Worm (Caenorhabditis elegans): Measurements from ENCODE around the gene F54F7.10.

F54F7.10 gene

ce11 chrX:11913824-11914223, 50.4 kb downstream of the F54F7.10 start, which contains the start of gene Y62H9A.12:
TSS of gene Y62H9A.12 (plus strand) at chrX:11914124.
- TF ChIP-seq T26A8.4 (GFP tag; IDR thresholded peaks at IDR 0.05) (no peak), tag-97 (GFP tag; IDR thresholded peaks at IDR 0.05) (no peak), pha-4 (GFP tag; IDR thresholded peaks at IDR 0.05) (no peak), pha-4 (tag; optimal IDR thresholded peaks at IDR 0.05) (no peak), F49E8.2 (tag; optimal IDR thresholded peaks at IDR 0.05; ENCODE audit: borderline replicate concordance) (no peak), ceh-28 (tag; optimal IDR thresholded peaks at IDR 0.05) (no peak), nhr-42 (GFP tag; IDR thresholded peaks at IDR 0.05) (no peak), daf-12 (tag; optimal IDR thresholded peaks at IDR 0.05) (no peak), php-3 (GFP tag; IDR thresholded peaks at IDR 0.05) (no peak)
